Fruit fly (Drosophila melanogaster) whole organism, embryonic: ENCODE data around the gene Piezo.

Source experiments
- CG10209 ChIP-seq: fragments of 200-800 bp; sonication (Bioruptor generic); optimal IDR thresholded peaks from 3 replicates; lab custom pipeline; 2017; ENCODE audit warnings: missing biosample characterization, mild to moderate bottlenecking, missing genetic modification characterization, missing genetic modification reagents
- CG10979 ChIP-seq: fragments of 200-800 bp; sonication (Bioruptor generic); optimal IDR thresholded peaks from 2 replicates; lab custom pipeline; 2018; ENCODE audit warnings: missing biosample characterization, mild to moderate bottlenecking, missing genetic modification characterization, moderate library complexity
- CG13775 ChIP-seq: fragments of 200-800 bp; sonication (Bioruptor generic); optimal IDR thresholded peaks from 3 replicates; lab custom pipeline; 2017; ENCODE audit warnings: missing biosample characterization, mild to moderate bottlenecking, missing genetic modification characterization
- CG1603 ChIP-seq: fragments of 200-800 bp; sonication (Bioruptor generic); optimal IDR thresholded peaks from 2 replicates; lab custom pipeline; 2019; ENCODE audit warnings: missing biosample characterization, mild to moderate bottlenecking, missing genetic modification characterization, moderate library complexity
- CG2712 ChIP-seq: fragments of 200-800 bp; optimal IDR thresholded peaks from 3 replicates; lab custom pipeline; 2019; ENCODE audit warnings: missing biosample characterization, mild to moderate bottlenecking, missing genetic modification characterization, moderate library complexity
- CG2875 ChIP-seq: fragments of 200-800 bp; sonication (Bioruptor generic); optimal IDR thresholded peaks from 2 replicates; lab custom pipeline; 2017; ENCODE audit warnings: missing biosample characterization, mild to moderate bottlenecking, missing genetic modification characterization, missing genetic modification reagents
- CG30020 ChIP-seq: fragments of 200-800 bp; optimal IDR thresholded peaks from 2 replicates; lab custom pipeline; 2019; ENCODE audit warnings: missing biosample characterization, mild to moderate bottlenecking, missing genetic modification characterization, moderate library complexity
- CG3065 ChIP-seq: fragments of 200-800 bp; sonication (Bioruptor generic); optimal IDR thresholded peaks from 2 replicates; lab custom pipeline; 2016; ENCODE audit warnings: missing biosample characterization, missing genetic modification characterization
- CG3407 ChIP-seq: fragments of 200-800 bp; sonication (Bioruptor generic); optimal IDR thresholded peaks from 2 replicates; lab custom pipeline; 2018; ENCODE audit warnings: missing biosample characterization, mild to moderate bottlenecking, missing genetic modification characterization
- CG3995 ChIP-seq: fragments of 200-800 bp; sonication (Bioruptor generic); optimal IDR thresholded peaks from 3 replicates; lab custom pipeline; 2016; ENCODE audit warnings: missing biosample characterization, missing genetic modification characterization
- CG6813 ChIP-seq: fragments of 200-800 bp; sonication (Bioruptor generic); optimal IDR thresholded peaks from 2 replicates; lab custom pipeline; 2017; ENCODE audit warnings: missing biosample characterization, missing genetic modification characterization, mild to moderate bottlenecking, moderate library complexity, missing genetic modification reagents
- CG8924 ChIP-seq: fragments of 200-800 bp; optimal IDR thresholded peaks from 3 replicates; lab custom pipeline; 2019; ENCODE audit warnings: missing biosample characterization, mild to moderate bottlenecking, missing genetic modification characterization, moderate library complexity
- CG9727 ChIP-seq: fragments of 200-800 bp; sonication (Bioruptor generic); optimal IDR thresholded peaks from 3 replicates; lab custom pipeline; 2017; ENCODE audit warnings: missing biosample characterization, mild to moderate bottlenecking, missing genetic modification characterization
- Dip3 ChIP-seq: fragments of 200-800 bp; sonication (Bioruptor generic); optimal IDR thresholded peaks from 3 replicates; lab custom pipeline; 2016; ENCODE audit warnings: missing biosample characterization, missing genetic modification characterization
- GATAe ChIP-seq: fragments of 200-800 bp; sonication (Bioruptor generic); conservative IDR thresholded peaks from 2 replicates; pipeline ENCODE4 v1.3.6; 2022; ENCODE audit warnings: missing biosample characterization, missing genetic modification characterization
- Hr3 ChIP-seq: fragments of 200-800 bp; sonication (Bioruptor generic); optimal IDR thresholded peaks from 3 replicates; lab custom pipeline; 2016; ENCODE audit warnings: missing biosample characterization, missing genetic modification characterization
- Hr51 ChIP-seq, 2 experiments: fragments of 200-800 bp; sonication (Bioruptor generic); optimal IDR thresholded peaks; 2 replicates in 1 of 2; 3 replicates in 1 of 2; lab custom pipeline; 2016 to 2018; ENCODE audit warnings: missing biosample characterization in 2 of 2, missing genetic modification characterization in 2 of 2, mild to moderate bottlenecking in 1 of 2, moderate library complexity in 1 of 2
- Jarid2 ChIP-seq: fragments of 200-800 bp; sonication (Bioruptor generic); optimal IDR thresholded peaks from 3 replicates; lab custom pipeline; 2017; ENCODE audit warnings: mild to moderate bottlenecking, missing biosample characterization, missing genetic modification reagents, missing genetic modification characterization
- Lhr ChIP-seq: fragments of 200-800 bp; sonication (Bioruptor generic); optimal IDR thresholded peaks from 3 replicates; lab custom pipeline; 2017; ENCODE audit warnings: mild to moderate bottlenecking, missing biosample characterization, missing genetic modification reagents, missing genetic modification characterization
- Max ChIP-seq: fragments of 200-800 bp; sonication (Bioruptor generic); optimal IDR thresholded peaks from 2 replicates; lab custom pipeline; 2016; ENCODE audit warnings: missing biosample characterization, mild to moderate bottlenecking, missing genetic modification characterization
- Mes4 ChIP-seq: fragments of 200-800 bp; sonication (Bioruptor generic); optimal IDR thresholded peaks from 2 replicates; lab custom pipeline; 2016; ENCODE audit warnings: missing biosample characterization, missing genetic modification characterization
- Ptx1 ChIP-seq: fragments of 200-800 bp; sonication (Bioruptor generic); IDR thresholded peaks from 2 replicates; pipeline ENCODE4 v1.3.6; 2022; ENCODE audit warnings: missing biosample characterization, missing genetic modification characterization
- Rx ChIP-seq: fragments of 200-800 bp; sonication (Bioruptor generic); IDR thresholded peaks from 2 replicates; pipeline ENCODE4 v1.3.6; 2022; ENCODE audit warnings: missing biosample characterization, missing genetic modification characterization
- Xrp1 ChIP-seq: fragments of 200-800 bp; sonication (Bioruptor generic); IDR thresholded peaks from 2 replicates; pipeline ENCODE4 v1.3.6; 2022; ENCODE audit warnings: missing biosample characterization, missing genetic modification characterization
- abd-A ChIP-seq: fragments of 200-800 bp; sonication (Bioruptor generic); optimal IDR thresholded peaks from 3 replicates; lab custom pipeline; 2019; ENCODE audit warnings: missing biosample characterization, mild to moderate bottlenecking, missing genetic modification characterization, moderate library complexity
- amos ChIP-seq: fragments of 200-800 bp; sonication (Bioruptor generic); IDR thresholded peaks from 2 replicates; pipeline ENCODE4 v1.3.6; 2022; ENCODE audit warnings: missing biosample characterization, missing genetic modification characterization; ENCODE audit not compliant: partially characterized antibody
- ash1 ChIP-seq: fragments of 200-800 bp; sonication (Bioruptor generic); optimal IDR thresholded peaks from 2 replicates; lab custom pipeline; 2018; ENCODE audit warnings: missing biosample characterization, mild to moderate bottlenecking, missing genetic modification characterization
- cg ChIP-seq: fragments of 200-800 bp; sonication (Bioruptor generic); optimal IDR thresholded peaks from 3 replicates; lab custom pipeline; 2019; ENCODE audit warnings: missing biosample characterization, mild to moderate bottlenecking, missing genetic modification characterization, moderate library complexity
- ci ChIP-seq: fragments of 200-800 bp; sonication (Bioruptor generic); IDR thresholded peaks from 3 replicates; pipeline ENCODE4 v1.3.6; 2022; ENCODE audit warnings: missing biosample characterization, missing genetic modification characterization
- crc ChIP-seq: fragments of 200-800 bp; sonication (Bioruptor generic); optimal IDR thresholded peaks from 2 replicates; lab custom pipeline; 2016; ENCODE audit warnings: missing biosample characterization, missing genetic modification characterization
- croc ChIP-seq: fragments of 200-800 bp; sonication (Bioruptor generic); conservative IDR thresholded peaks from 3 replicates; pipeline ENCODE4 v1.3.6; 2022; ENCODE audit warnings: missing biosample characterization, missing genetic modification characterization
- da ChIP-seq: fragments of 200-800 bp; sonication (Bioruptor generic); optimal IDR thresholded peaks from 2 replicates; lab custom pipeline; 2016; ENCODE audit warnings: missing biosample characterization, missing genetic modification characterization
- dmrt99B ChIP-seq: fragments of 200-800 bp; sonication (Bioruptor generic); optimal IDR thresholded peaks from 2 replicates; lab custom pipeline; 2018; ENCODE audit warnings: missing biosample characterization, mild to moderate bottlenecking, missing genetic modification characterization, moderate library complexity
- dpn ChIP-seq, 2 experiments: fragments of 200-800 bp; sonication (Bioruptor generic); optimal IDR thresholded peaks; 3 replicates each; lab custom pipeline; 2016; ENCODE audit warnings: missing biosample characterization in 2 of 2, missing genetic modification characterization in 2 of 2
- esg ChIP-seq: fragments of 200-800 bp; sonication (Bioruptor generic); conservative IDR thresholded peaks from 2 replicates; pipeline ENCODE4 v1.3.6; 2022; ENCODE audit warnings: missing biosample characterization, missing genetic modification characterization
- eve ChIP-seq, 2 experiments: fragments of >200 bp; optimal IDR thresholded peaks; 2 replicates each; lab custom pipeline; 2017; ENCODE audit warnings: missing biosample characterization in 2 of 2, missing genetic modification characterization in 2 of 2
- fd96Cb ChIP-seq: fragments of 200-800 bp; sonication (Bioruptor generic); optimal IDR thresholded peaks from 2 replicates; lab custom pipeline; 2018; ENCODE audit warnings: missing biosample characterization, mild to moderate bottlenecking, missing genetic modification characterization, moderate library complexity
- hb ChIP-seq: fragments of 200-800 bp; sonication (Bioruptor generic); IDR thresholded peaks from 3 replicates; pipeline ENCODE4 v1.3.6; 2022; ENCODE audit warnings: missing biosample characterization, missing genetic modification characterization; ENCODE audit not compliant: partially characterized antibody
- hkb ChIP-seq, 2 experiments: fragments of 200-800 bp in 1 of 2; fragments of >200 bp in 1 of 2; sonication (Bioruptor generic) in 1 of 2; IDR thresholded peaks in 1 of 2; optimal IDR thresholded peaks in 1 of 2; 2 replicates each; pipeline versions ENCODE4 v1.3.6 to Lab custom; 2017 to 2022; ENCODE audit warnings: missing biosample characterization in 1 of 2, missing genetic modification characterization in 1 of 2
- hth ChIP-seq: fragments of >200 bp; optimal IDR thresholded peaks from 2 replicates; lab custom pipeline; 2017; ENCODE audit warnings: inconsistent platforms
- jumu ChIP-seq: fragments of 200-800 bp; sonication (Bioruptor generic); optimal IDR thresholded peaks from 3 replicates; lab custom pipeline; 2016; ENCODE audit warnings: missing biosample characterization, missing genetic modification characterization
- onecut ChIP-seq: fragments of 200-800 bp; sonication (Bioruptor generic); IDR thresholded peaks from 2 replicates; pipeline ENCODE4 v1.3.6; 2022; ENCODE audit warnings: missing biosample characterization, missing genetic modification characterization
- pan ChIP-seq, 4 experiments: fragments of >200 bp in 3 of 4; fragments of 200-800 bp in 1 of 4; sonication (Bioruptor generic) in 1 of 4; optimal IDR thresholded peaks in 3 of 4; IDR thresholded peaks in 1 of 4; 2 replicates each; pipeline versions ENCODE4 v1.3.6 to Lab custom; 2017 to 2022; ENCODE audit warnings: missing biosample characterization in 2 of 4, missing genetic modification characterization in 2 of 4, mixed read lengths in 1 of 4
- pfk ChIP-seq: fragments of 200-800 bp; sonication (Bioruptor generic); optimal IDR thresholded peaks from 2 replicates; lab custom pipeline; 2018; ENCODE audit warnings: missing biosample characterization, mild to moderate bottlenecking, missing genetic modification characterization, moderate library complexity
- sens ChIP-seq: fragments of 200-800 bp; sonication (Bioruptor generic); peaks from one replicate; lab custom pipeline; 2016; ENCODE audit warnings: missing biosample characterization, missing genetic modification characterization
- slbo ChIP-seq: fragments of 200-800 bp; sonication (Bioruptor generic); IDR thresholded peaks from 2 replicates; pipeline ENCODE4 v1.3.6; 2022; ENCODE audit warnings: missing biosample characterization, missing genetic modification characterization
- tin ChIP-seq: fragments of 200-800 bp; sonication (Bioruptor generic); optimal IDR thresholded peaks from 3 replicates; lab custom pipeline; 2016; ENCODE audit warnings: missing biosample characterization, missing genetic modification characterization
- unpg ChIP-seq: fragments of 200-800 bp; sonication (Bioruptor generic); optimal IDR thresholded peaks from 3 replicates; lab custom pipeline; 2018; ENCODE audit warnings: missing biosample characterization, mild to moderate bottlenecking, missing genetic modification characterization, moderate library complexity
- z ChIP-seq: fragments of 200-800 bp; sonication (Bioruptor generic); IDR thresholded peaks from 3 replicates; pipeline ENCODE4 v1.3.6; 2022; ENCODE audit warnings: missing biosample characterization, missing genetic modification characterization
- zfh2 ChIP-seq: fragments of 200-800 bp; sonication (Bioruptor generic); optimal IDR thresholded peaks from 2 replicates; lab custom pipeline; 2016; ENCODE audit warnings: missing biosample characterization, missing genetic modification characterization

The Piezo gene

DNA sequence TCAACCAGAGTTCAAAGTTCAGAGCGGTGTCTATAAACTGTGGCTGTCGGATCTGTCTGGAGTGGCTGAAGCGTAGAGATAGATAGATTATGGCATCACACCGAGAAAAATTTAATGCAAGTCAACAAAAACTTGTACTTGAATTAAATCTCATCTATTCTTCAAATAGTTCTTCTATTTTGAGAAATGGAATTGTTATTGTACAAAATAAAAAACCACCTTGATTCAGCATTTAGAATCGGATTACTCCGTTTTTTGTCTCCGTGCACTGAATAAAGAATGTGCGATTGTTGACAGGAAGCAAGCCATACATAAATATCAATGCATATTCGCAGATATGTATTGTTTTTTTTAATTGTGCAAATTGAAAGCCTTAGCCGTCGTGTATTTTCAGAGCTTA, 66.8 kb downstream of the Piezo start (continued):
- TF ChIP-seq Dip3 (GFP tag; lab: Kevin White, UChicago) = peak; percentile 11
- TF ChIP-seq CG3995 (GFP tag; lab: Kevin White, UChicago) = no peak
- TF ChIP-seq zfh2 (GFP tag; lab: Kevin White, UChicago) = peak; percentile 21
- TF ChIP-seq ci (GFP tag; lab: Robert Waterston, UW) = no peak
- TF ChIP-seq Mes4 (GFP tag; lab: Kevin White, UChicago) = no peak
- TF ChIP-seq amos = no peak
- TF ChIP-seq hb = no peak
- peak; percentile 19; the same call in 1 of the 2 replicates for TF ChIP-seq Rx (GFP tag; lab: Robert Waterston, UW)
- TF ChIP-seq croc (GFP tag; lab: Robert Waterston, UW) = no peak
- no peak for TF ChIP-seq tin (GFP tag; lab: Kevin White, UChicago)
- no peak for TF ChIP-seq dpn (GFP tag; optimal IDR thresholded peaks at IDR 0.05; lab: Kevin White, UChicago)
- peak; percentile 10 for TF ChIP-seq CG13775 (GFP tag; lab: Kevin White, UChicago)
- peak; percentile 40 for TF ChIP-seq unpg (GFP tag; lab: Kevin White, UChicago)
- peak; percentile 13 for TF ChIP-seq fd96Cb (tag; lab: Kevin White, UChicago)
- TF ChIP-seq CG6813 (GFP tag; lab: Kevin White, UChicago) = no peak
- peak; percentile 64 for TF ChIP-seq Ptx1 (GFP tag; lab: Robert Waterston, UW)
- peak; percentile 41 for TF ChIP-seq CG9727 (GFP tag; lab: Kevin White, UChicago)
- TF ChIP-seq Hr51 (GFP tag; optimal IDR thresholded peaks at IDR 0.05; lab: Kevin White, UChicago) = peak in 1 of 2 experiments; percentile 35
- no peak for TF ChIP-seq hth (lab: Kevin White, UChicago)
- TF ChIP-seq CG2712 = peak; percentile 40
- TF ChIP-seq hkb (optimal IDR thresholded peaks at IDR 0.05; lab: Kevin White, UChicago) = no peak
- TF ChIP-seq hkb (GFP tag; IDR thresholded peaks at IDR 0.05; lab: Robert Waterston, UW) = peak; percentile 50; the same call in 1 of the 2 replicates
- TF ChIP-seq crc = no peak
- TF ChIP-seq GATAe (GFP tag; lab: Robert Waterston, UW) = no peak
- peak; percentile 68 for TF ChIP-seq slbo (GFP tag; lab: Robert Waterston, UW)
- no peak for TF ChIP-seq abd-A
- no peak for TF ChIP-seq ash1 (GFP tag; lab: Kevin White, UChicago)
- TF ChIP-seq CG10979 = peak; percentile 27
- TF ChIP-seq CG2875 = no peak
- TF ChIP-seq jumu (GFP tag; lab: Kevin White, UChicago) = no peak
- TF ChIP-seq CG10209 = peak; percentile 0
- no peak for TF ChIP-seq da (GFP tag; lab: Kevin White, UChicago)
- TF ChIP-seq Lhr (GFP tag; lab: Kevin White, UChicago) = no peak
- peak; percentile 71; the same call in 1 of the 2 replicates for TF ChIP-seq Xrp1 (GFP tag; lab: Robert Waterston, UW)
- TF ChIP-seq eve (GFP tag; optimal IDR thresholded peaks at IDR 0.05; lab: Kevin White, UChicago) = no peak
- TF ChIP-seq Hr3 (GFP tag; lab: Kevin White, UChicago) = no peak
- TF ChIP-seq CG3065 (GFP tag; lab: Kevin White, UChicago) = no peak
- no peak for TF ChIP-seq pfk (GFP tag; lab: Kevin White, UChicago)
- TF ChIP-seq z (GFP tag; lab: Robert Waterston, UW) = no peak
- peak; percentile 83 for TF ChIP-seq sens
- TF ChIP-seq CG1603 (tag; lab: Kevin White, UChicago) = peak; percentile 13
- TF ChIP-seq CG8924 (tag; lab: Kevin White, UChicago) = no peak
- TF ChIP-seq CG3407 (GFP tag; lab: Kevin White, UChicago) = no peak
- TF ChIP-seq Jarid2 (GFP tag; lab: Kevin White, UChicago) = no peak
- no peak for TF ChIP-seq pan (optimal IDR thresholded peaks at IDR 0.05; lab: Kevin White, UChicago)
- peak in 1 of 2 experiments; percentile 69 for TF ChIP-seq pan (GFP tag; optimal IDR thresholded peaks at IDR 0.05 in 1 of 2, IDR thresholded peaks at IDR 0.05 in 1 of 2)
- TF ChIP-seq dmrt99B = no peak
- peak; percentile 33; the same call in 1 of the 2 replicates for TF ChIP-seq esg (GFP tag; lab: Robert Waterston, UW)
- no peak for TF ChIP-seq cg (GFP tag; lab: Kevin White, UChicago)
- TF ChIP-seq onecut (GFP tag; lab: Robert Waterston, UW) = peak; percentile 24
- TF ChIP-seq Max (GFP tag; lab: Kevin White, UChicago) = no peak
- no peak for TF ChIP-seq CG30020
